Fruit fly (Drosophila melanogaster) whole organism: Measurements from ENCODE around the gene CG1998.

ENCODE experiments used
- CG8478 ChIP-seq: fragments of >200 bp; optimal IDR thresholded peaks from 2 replicates; lab custom pipeline; 2018; ENCODE audit warnings: inconsistent platforms
- pan ChIP-seq: fragments of >200 bp; optimal IDR thresholded peaks from 2 replicates; lab custom pipeline; 2017
- psq ChIP-seq: fragments of >200 bp; optimal IDR thresholded peaks from 2 replicates; lab custom pipeline; 2017

- TF ChIP-seq pan: no peak
- no peak for TF ChIP-seq psq
- no peak for TF ChIP-seq CG8478
Observed at dm6 chrX:13450754-13451153, 37.9 kb upstream of the CG1998 start.
